Worm (Caenorhabditis elegans) whole organism, L2 larva: ENCODE measurements around the gene F14F8.14.
"Not testable (repeated sequence)": the region's sequence is repeated elsewhere in the genome, so short reads cannot be mapped to it uniquely, and the experiment has no call there.

ENCODE experiments used
- F13H6.1 ChIP-seq: sonication (generic microtip); optimal IDR thresholded peaks from 2 replicates; lab custom pipeline; 2016; ENCODE audit warnings: missing genetic modification characterization, missing compliant biosample characterization
- R02D3.7 ChIP-seq: fragments of 150-350 bp; optimal IDR thresholded peaks from 2 replicates; lab custom pipeline; 2014; ENCODE audit warnings: missing biosample characterization, missing genetic modification characterization
- Y55F3AM.14 ChIP-seq: fragments of 200-800 bp; sonication (Bioruptor generic); optimal IDR thresholded peaks from 2 replicates; lab custom pipeline; 2018; ENCODE audit warnings: mild to moderate bottlenecking, missing genetic modification characterization, missing compliant biosample characterization
- ZK546.5 ChIP-seq: sonication (generic microtip); optimal IDR thresholded peaks from 2 replicates; lab custom pipeline; 2017; ENCODE audit warnings: missing biosample characterization, missing genetic modification characterization
- ama-1 ChIP-seq: fragments of 150-350 bp; optimal IDR thresholded peaks from 2 replicates; lab custom pipeline; 2018; ENCODE audit warnings: inconsistent platforms
- ceh-16 ChIP-seq: fragments of 150-350 bp; optimal IDR thresholded peaks from 2 replicates; lab custom pipeline; 2014; ENCODE audit warnings: missing biosample characterization, missing genetic modification characterization
- dmd-4 ChIP-seq: sonication (generic microtip); optimal IDR thresholded peaks from 2 replicates; lab custom pipeline; 2017; ENCODE audit warnings: missing biosample characterization, missing genetic modification characterization
- egl-27 ChIP-seq: sonication (generic microtip); optimal IDR thresholded peaks from 3 replicates; lab custom pipeline; 2017; ENCODE audit warnings: missing biosample characterization, missing genetic modification reagents, missing genetic modification characterization
- elt-1 ChIP-seq: fragments of 150-350 bp; optimal IDR thresholded peaks from 2 replicates; lab custom pipeline; 2014; ENCODE audit warnings: missing biosample characterization, missing genetic modification characterization
- elt-3 ChIP-seq: sonication (generic microtip); optimal IDR thresholded peaks from 2 replicates; lab custom pipeline; 2017; ENCODE audit warnings: missing biosample characterization, missing genetic modification characterization
- fos-1 ChIP-seq: fragments of 150-350 bp; optimal IDR thresholded peaks from 2 replicates; lab custom pipeline; 2014; ENCODE audit warnings: missing biosample characterization, missing genetic modification characterization
- gmeb-1 ChIP-seq: fragments of 150-350 bp; optimal IDR thresholded peaks from 2 replicates; lab custom pipeline; 2014; ENCODE audit warnings: missing biosample characterization, missing genetic modification characterization
- lin-11 ChIP-seq: fragments of 150-350 bp; sonication (generic microtip); optimal IDR thresholded peaks from 2 replicates; lab custom pipeline; 2014; ENCODE audit warnings: missing biosample characterization, missing genetic modification characterization, inconsistent platforms, mixed read lengths
- lin-39 ChIP-seq: fragments of 150-350 bp; optimal IDR thresholded peaks from 2 replicates; lab custom pipeline; 2014; ENCODE audit warnings: missing biosample characterization, missing genetic modification reagents, missing genetic modification characterization
- lsy-2 ChIP-seq, 2 experiments: fragments of 150-350 bp in 1 of 2; sonication (generic microtip) in 1 of 2; optimal IDR thresholded peaks; 2 replicates each; lab custom pipeline; 2014 to 2017; ENCODE audit warnings: missing biosample characterization in 2 of 2, missing genetic modification characterization in 2 of 2
- mbf-1 ChIP-seq: sonication (generic microtip); optimal IDR thresholded peaks from 2 replicates; lab custom pipeline; 2017; ENCODE audit warnings: missing biosample characterization, missing genetic modification characterization
- mdl-1 ChIP-seq, 2 experiments: fragments of 150-350 bp in 1 of 2; sonication (generic microtip) in 1 of 2; optimal IDR thresholded peaks; 2 replicates each; lab custom pipeline; 2017; ENCODE audit warnings: missing biosample characterization in 2 of 2, missing genetic modification characterization in 2 of 2
- nhr-11 ChIP-seq: fragments of 150-350 bp; optimal IDR thresholded peaks from 2 replicates; lab custom pipeline; 2014; ENCODE audit warnings: missing biosample characterization, missing genetic modification characterization
- nhr-129 ChIP-seq: fragments of 150-350 bp; optimal IDR thresholded peaks from 2 replicates; lab custom pipeline; 2014; ENCODE audit warnings: missing biosample characterization, missing genetic modification characterization
- nhr-21 ChIP-seq: fragments of 150-350 bp; optimal IDR thresholded peaks from 2 replicates; lab custom pipeline; 2014; ENCODE audit warnings: missing biosample characterization, missing genetic modification characterization
- nhr-23 ChIP-seq: fragments of 150-350 bp; optimal IDR thresholded peaks from 2 replicates; lab custom pipeline; 2014; ENCODE audit warnings: missing biosample characterization, missing genetic modification reagents, missing genetic modification characterization
- nhr-237 ChIP-seq: fragments of 150-350 bp; optimal IDR thresholded peaks from 2 replicates; lab custom pipeline; 2014; ENCODE audit warnings: missing biosample characterization, missing genetic modification characterization
- nhr-77 ChIP-seq: fragments of 150-350 bp; optimal IDR thresholded peaks from 2 replicates; lab custom pipeline; 2014; ENCODE audit warnings: missing biosample characterization, missing genetic modification characterization
- peb-1 ChIP-seq: fragments of 150-350 bp; optimal IDR thresholded peaks from 2 replicates; lab custom pipeline; 2014; ENCODE audit warnings: missing biosample characterization, missing genetic modification characterization
- sem-4 ChIP-seq: fragments of 150-350 bp; optimal IDR thresholded peaks from 2 replicates; lab custom pipeline; 2014; ENCODE audit warnings: missing biosample characterization, missing genetic modification reagents, missing genetic modification characterization
- sma-3 ChIP-seq: sonication (generic microtip); optimal IDR thresholded peaks from 2 replicates; lab custom pipeline; 2016; ENCODE audit warnings: missing genetic modification reagents, missing genetic modification characterization, missing compliant biosample characterization
- snpc-4 ChIP-seq: fragments of 150-350 bp; optimal IDR thresholded peaks from 2 replicates; lab custom pipeline; 2014; ENCODE audit warnings: missing biosample characterization, missing genetic modification characterization
- unc-39 ChIP-seq: fragments of 150-350 bp; optimal IDR thresholded peaks from 2 replicates; lab custom pipeline; 2014; ENCODE audit warnings: missing biosample characterization, missing genetic modification characterization
- unc-55 ChIP-seq: fragments of 150-350 bp; sonication (generic microtip); optimal IDR thresholded peaks from 3 replicates; lab custom pipeline; 2014; ENCODE audit warnings: missing biosample characterization, missing genetic modification reagents, missing genetic modification characterization
- zag-1 ChIP-seq: fragments of 150-350 bp; optimal IDR thresholded peaks from 2 replicates; lab custom pipeline; 2014; ENCODE audit warnings: missing biosample characterization, missing genetic modification characterization
- ztf-1 ChIP-seq: fragments of 200-800 bp; sonication (Bioruptor generic); conservative IDR thresholded peaks from 2 replicates; pipeline ENCODE4 v1.3.6; 2022; ENCODE audit warnings: missing genetic modification characterization, missing compliant biosample characterization
- ztf-11 ChIP-seq: sonication (generic microtip); optimal IDR thresholded peaks from 2 replicates; lab custom pipeline; 2017; ENCODE audit warnings: missing biosample characterization, missing genetic modification characterization

The F14F8.14 gene

ce11 chrV:16675553-16675952 lies 9.0 kb upstream of the F14F8.14 start, which contains the start of gene srz-1:
Gene srz-1 (plus strand): TSS chrV:16675853.
- no peak for TF ChIP-seq mdl-1 (tag; optimal IDR thresholded peaks at IDR 0.05; lab: Kevin White, UChicago)
- TF ChIP-seq lin-39 (tag; lab: Kevin White, UChicago): no peak

- TF ChIP-seq fos-1 (tag; lab: Kevin White, UChicago): no peak
- no peak for TF ChIP-seq R02D3.7 (tag; lab: Kevin White, UChicago)
- no peak for TF ChIP-seq unc-55 (GFP tag; lab: Kevin White, UChicago)
- TF ChIP-seq ama-1: no peak
- no peak for TF ChIP-seq ztf-11 (tag; lab: Kevin White, UChicago)
Measured at ce11 chrV:16674399-16674798, 7.9 kb upstream of the F14F8.14 start.

ce11 chrV:16672198-16672597 lies 5.7 kb upstream of the F14F8.14 start, which contains the start of gene F14F8.8:
Gene F14F8.8 (minus strand): TSS chrV:16672298.
- TF ChIP-seq peb-1 (tag; lab: Kevin White, UChicago): no peak
- no peak for TF ChIP-seq ztf-1 (GFP tag; lab: Robert Waterston, UW)
- TF ChIP-seq F13H6.1: no peak
- TF ChIP-seq elt-1 (tag; lab: Kevin White, UChicago): no peak
- no peak for TF ChIP-seq unc-39
- TF ChIP-seq nhr-11: no peak
- no peak for TF ChIP-seq Y55F3AM.14 (GFP tag; lab: Kevin White, UChicago)
- no peak for TF ChIP-seq nhr-129 (tag; lab: Kevin White, UChicago)

ce11 chrV:16671190-16671589 lies 4.6 kb upstream of the F14F8.14 start, which contains the start of gene str-61:
Gene str-61 (minus strand): TSS chrV:16671290.
- TF ChIP-seq egl-27 (tag; lab: Kevin White, UChicago): no peak

ce11 chrV:16668473-16668872 lies 1.9 kb upstream of the F14F8.14 start, which contains the start of gene F14F8.9:
Gene F14F8.9 (minus strand): TSS chrV:16668573.
- no peak for TF ChIP-seq mdl-1 (tag; optimal IDR thresholded peaks at IDR 0.05; lab: Kevin White, UChicago)
- TF ChIP-seq nhr-77 (tag; lab: Kevin White, UChicago): no peak
- TF ChIP-seq ZK546.5 (tag; lab: Kevin White, UChicago): no peak
- TF ChIP-seq lin-11 (tag; lab: Kevin White, UChicago): no peak
- no peak for TF ChIP-seq lsy-2 (tag; optimal IDR thresholded peaks at IDR 0.05; lab: Kevin White, UChicago)
- no peak for TF ChIP-seq sem-4 (tag; lab: Kevin White, UChicago)
- TF ChIP-seq egl-27 (tag; lab: Kevin White, UChicago): no peak
- no peak for TF ChIP-seq ceh-16 (tag; lab: Kevin White, UChicago)
- TF ChIP-seq zag-1 (tag; lab: Kevin White, UChicago): no peak
- TF ChIP-seq snpc-4 (tag; lab: Kevin White, UChicago): no peak
- TF ChIP-seq sma-3 (GFP tag; lab: Kevin White, UChicago): no peak
- TF ChIP-seq nhr-237 (tag; lab: Kevin White, UChicago): no peak
- TF ChIP-seq mbf-1 (tag; lab: Kevin White, UChicago): no peak
- TF ChIP-seq nhr-21 (tag; lab: Kevin White, UChicago): no peak
- TF ChIP-seq peb-1 (tag; lab: Kevin White, UChicago): no peak
- no peak for TF ChIP-seq dmd-4 (tag; lab: Kevin White, UChicago)
- TF ChIP-seq ama-1: no peak
- no peak for TF ChIP-seq nhr-23 (tag; lab: Kevin White, UChicago)
- TF ChIP-seq Y55F3AM.14 (GFP tag; lab: Kevin White, UChicago): no peak
- TF ChIP-seq gmeb-1 (tag; lab: Kevin White, UChicago): no peak

- not testable (repeated sequence) for TF ChIP-seq nhr-23 (tag; lab: Kevin White, UChicago); unc-39; elt-3 (tag; lab: Kevin White, UChicago)
Measured at ce11 chrV:16660816-16661215, 5.7 kb downstream of the F14F8.14 start, which contains the start of gene Y70C5B.2. Gene Y70C5B.2 (minus strand): TSS chrV:16660916.
